Fruit fly (Drosophila melanogaster): Measurements from ENCODE around the gene GMF.

Gene GMF

dm6 chr2L:16307026-16307703, 4.4 kb upstream of the GMF start, which contains the start of the genes CG5861 and Syx5 (continued):
- TF ChIP-seq CG9932 (GFP tag; IDR thresholded peaks at IDR 0.05) (peak; percentile 88), CG4328 (GFP tag; optimal IDR thresholded peaks at IDR 0.05) (peak; percentile 52), CG30020 (tag; optimal IDR thresholded peaks at IDR 0.05) (peak; percentile 77), Hr51 (GFP tag; optimal IDR thresholded peaks at IDR 0.05) (no peak), CG12299 (tag; optimal IDR thresholded peaks at IDR 0.05) (peak; percentile 38), CG8944 (GFP tag; optimal IDR thresholded peaks at IDR 0.05) (no peak), CG4730 (GFP tag; IDR thresholded peaks at IDR 0.05) (peak; percentile 54; the same call in 1 of the 2 replicates), CG31441 (GFP tag; IDR thresholded peaks at IDR 0.05) (no peak; the same call in none of the 2 replicates), caup (GFP tag; optimal IDR thresholded peaks at IDR 0.05; ENCODE audit: severe bottlenecking) (peak; percentile 51), CG9609 (GFP tag; optimal IDR thresholded peaks at IDR 0.05) (no peak), CG12219 (GFP tag; optimal IDR thresholded peaks at IDR 0.05) (no peak), dm (GFP tag; optimal IDR thresholded peaks at IDR 0.05) (no peak), Sox100B (GFP tag; optimal IDR thresholded peaks at IDR 0.05) (peak; percentile 53), CG17328 (GFP tag; IDR thresholded peaks at IDR 0.05) (0 out of 2 replicates have a peak, but pooled peaks have one; percentile 54), CkIIα-i1 (GFP tag; IDR thresholded peaks at IDR 0.05) (no peak), klu (GFP tag; IDR thresholded peaks at IDR 0.05) (no peak), CG6689 (GFP tag; IDR thresholded peaks at IDR 0.05) (peak; percentile 29; the same call in 1 of the 2 replicates), Hand (GFP tag; optimal IDR thresholded peaks at IDR 0.05) (no peak), CG10366 (GFP tag; IDR thresholded peaks at IDR 0.05) (peak; percentile 42), CG7963 (GFP tag; IDR thresholded peaks at IDR 0.05; ENCODE audit: partially characterized antibody) (peak; percentile 66), Dref (GFP tag; IDR thresholded peaks at IDR 0.05) (peak; percentile 75), CG13287 (GFP tag; IDR thresholded peaks at IDR 0.05; ENCODE audit: partially characterized antibody) (peak; percentile 96), CG8765 (GFP tag; IDR thresholded peaks at IDR 0.05) (no peak), Xbp1 (GFP tag; optimal IDR thresholded peaks at IDR 0.05) (peak; percentile 87), CG7839 (tag; optimal IDR thresholded peaks at IDR 0.05) (no peak), zfh1 (GFP tag; IDR thresholded peaks at IDR 0.05) (peak; percentile 67; the same call in 1 of the 3 replicates), CG9817 (tag; optimal IDR thresholded peaks at IDR 0.05) (peak; percentile 59), pb (GFP tag; optimal IDR thresholded peaks at IDR 0.05) (no peak), CG32767 (GFP tag; IDR thresholded peaks at IDR 0.05) (no peak), sc (optimal IDR thresholded peaks at IDR 0.05) (no peak), sc (GFP tag; optimal IDR thresholded peaks at IDR 0.05) (no peak), gsb (GFP tag; IDR thresholded peaks at IDR 0.05) (no peak), CG7928 (GFP tag; optimal IDR thresholded peaks at IDR 0.05) (peak; percentile 86), CG10979 (tag; optimal IDR thresholded peaks at IDR 0.05) (peak; percentile 59), CG32772 (GFP tag; IDR thresholded peaks at IDR 0.05) (peak; percentile 74; the same call in 1 of the 2 replicates), otp (GFP tag; IDR thresholded peaks at IDR 0.05) (no peak), Optix (GFP tag; IDR thresholded peaks at IDR 0.05) (no peak), Mes4 (GFP tag; optimal IDR thresholded peaks at IDR 0.05) (no peak), Dll (GFP tag; IDR thresholded peaks at IDR 0.05; ENCODE audit: partially characterized antibody) (peak; percentile 98), ERR (GFP tag; optimal IDR thresholded peaks at IDR 0.05) (no peak), Neu2 (GFP tag; optimal IDR thresholded peaks at IDR 0.05; ENCODE audit: borderline replicate concordance) (no peak), CG8478 (optimal IDR thresholded peaks at IDR 0.05) (no peak), CG12391 (tag; optimal IDR thresholded peaks at IDR 0.05) (peak; percentile 82), tup (GFP tag; optimal IDR thresholded peaks at IDR 0.05) (peak; percentile 37), jigr1 (GFP tag; IDR thresholded peaks at IDR 0.05) (no peak), CG8290 (GFP tag; optimal IDR thresholded peaks at IDR 0.05) (peak; percentile 21), CG8290 (tag; optimal IDR thresholded peaks at IDR 0.05) (no peak), dmrt11E (tag; optimal IDR thresholded peaks at IDR 0.05) (peak; percentile 22), jumu (GFP tag; optimal IDR thresholded peaks at IDR 0.05) (no peak), dmrt99B (tag; optimal IDR thresholded peaks at IDR 0.05) (no peak)

All from whole organism, embryonic.